Worm (Caenorhabditis elegans): Measurements from ENCODE around the gene C33F10.14.

- no peak for TF ChIP-seq ref-1 (GFP tag; conservative IDR thresholded peaks at IDR 0.05)
- TF ChIP-seq flt-1 (GFP tag; IDR thresholded peaks at IDR 0.05), result no peak
- no peak for TF ChIP-seq tab-1 (GFP tag; IDR thresholded peaks at IDR 0.05)
- no peak for TF ChIP-seq klf-2 (GFP tag; conservative IDR thresholded peaks at IDR 0.05)
- TF ChIP-seq cog-1 (tag; optimal IDR thresholded peaks at IDR 0.05), result no peak
- no peak for TF ChIP-seq med-1 (GFP tag; optimal IDR thresholded peaks at IDR 0.05; ENCODE audit: insufficient read depth)
- no peak for TF ChIP-seq T22C8.4 (GFP tag; IDR thresholded peaks at IDR 0.05)
- no peak for TF ChIP-seq ztf-23 (GFP tag; IDR thresholded peaks at IDR 0.05)
- TF ChIP-seq ztf-29 (GFP tag; IDR thresholded peaks at IDR 0.05), result no peak
These were observed 5.7 kb downstream of the C33F10.14 start for ce11 chrII:4802917-4803316.
